Worm (Caenorhabditis elegans): ENCODE measurements around the gene oac-49.
"Not testable (repeated sequence)": the region's sequence is repeated elsewhere in the genome, so short reads cannot be mapped to it uniquely, and the experiment has no call there.

Gene oac-49

ce11 chrV:19217104-19217503 is 671 bp upstream of the oac-49 start, which contains the start of gene srr-2:
Gene srr-2, minus strand, starts transcription at chrV:19217176.
- TF ChIP-seq dao-5 (tag; optimal IDR thresholded peaks at IDR 0.05) (no peak), W03F9.2 (tag; optimal IDR thresholded peaks at IDR 0.05) (no peak), him-1 (tag; optimal IDR thresholded peaks at IDR 0.05) (no peak)

DNA sequence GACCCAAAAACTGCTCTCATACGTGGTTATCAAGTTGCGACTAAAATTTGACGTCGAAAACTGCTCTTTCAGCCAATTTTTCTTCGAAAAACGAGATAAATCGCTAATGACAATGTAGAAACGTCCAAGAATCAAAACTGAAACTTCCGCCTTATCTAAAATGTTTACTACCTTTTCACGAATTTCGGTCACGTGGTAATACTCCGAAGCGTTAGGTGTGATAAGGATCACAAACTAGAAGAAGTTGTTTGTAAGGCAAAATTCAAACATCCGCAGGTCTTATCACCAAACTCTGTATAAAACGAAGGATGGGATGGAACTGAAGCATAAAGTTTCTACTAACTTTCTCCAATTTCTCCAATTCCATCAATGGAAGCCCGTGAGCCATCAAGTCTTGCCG is 12.6 kb downstream of the oac-49 start, which contains the start of gene sqst-3:
Gene sqst-3, plus strand, starts transcription at position 370 of the 400 bp plus-strand sequence.
- TF ChIP-seq W03F9.2 (tag; optimal IDR thresholded peaks at IDR 0.05) (no peak), him-1 (tag; optimal IDR thresholded peaks at IDR 0.05) (no peak), dao-5 (tag; optimal IDR thresholded peaks at IDR 0.05) (no peak)

DNA sequence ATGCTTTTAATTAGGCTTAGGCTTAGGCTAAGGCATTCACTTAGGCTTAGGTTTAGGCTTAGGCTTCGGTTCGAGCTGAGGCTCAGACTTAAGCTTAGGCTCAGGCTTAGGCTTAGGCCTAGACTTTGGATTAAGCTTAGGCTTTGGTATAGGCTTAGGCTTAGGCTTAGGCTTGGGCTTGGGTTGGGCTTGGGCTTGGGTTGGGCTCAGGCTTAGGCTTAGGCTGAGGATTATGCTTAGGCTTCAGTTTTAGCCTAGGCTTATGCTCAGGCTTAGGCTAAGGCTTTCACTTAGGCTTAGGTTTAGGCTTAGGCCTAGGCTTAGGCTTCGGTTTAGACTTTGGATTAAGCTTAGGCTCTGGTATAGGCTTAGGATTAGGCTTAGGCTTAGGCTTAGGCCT is 13.4 kb downstream of the oac-49 start:
- TF ChIP-seq W03F9.2 (tag; optimal IDR thresholded peaks at IDR 0.05), result no peak
- no peak for TF ChIP-seq dao-5 (tag; optimal IDR thresholded peaks at IDR 0.05)
- no peak for TF ChIP-seq him-1 (tag; optimal IDR thresholded peaks at IDR 0.05)

DNA sequence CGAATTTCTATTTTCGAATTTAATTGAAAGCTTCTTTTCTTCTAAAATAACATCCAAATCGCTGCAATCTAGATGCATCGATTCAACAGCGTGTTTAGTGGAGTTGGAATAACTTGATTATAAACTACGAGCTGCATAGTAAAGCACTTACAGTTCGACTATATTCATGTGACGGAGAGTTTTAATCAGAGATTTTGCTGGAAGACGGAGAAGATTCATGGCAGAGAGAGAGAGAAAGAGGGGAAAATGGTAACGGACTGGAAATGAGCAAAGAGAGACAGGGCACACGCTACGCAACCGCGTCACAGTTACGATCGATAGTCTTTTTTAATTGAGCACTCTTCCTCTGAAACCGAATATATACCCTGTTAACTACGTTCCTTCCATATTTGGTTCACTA is 15.7 kb downstream of the oac-49 start, which contains the start of gene fbxb-116:
Gene fbxb-116, plus strand, starts transcription at position 301 of the 400 bp plus-strand sequence.
- TF ChIP-seq dao-5 (tag; optimal IDR thresholded peaks at IDR 0.05) (no peak), W03F9.2 (tag; optimal IDR thresholded peaks at IDR 0.05) (no peak), him-1 (tag; optimal IDR thresholded peaks at IDR 0.05) (no peak)

ce11 chrV:19237204-19237603 is 19.4 kb downstream of the oac-49 start, which contains the start of gene fbxb-2:
Gene fbxb-2, minus strand, starts transcription at chrV:19237304.
- TF ChIP-seq W03F9.2 (tag; optimal IDR thresholded peaks at IDR 0.05), result no peak
- no peak for TF ChIP-seq dao-5 (tag; optimal IDR thresholded peaks at IDR 0.05)
- no peak for TF ChIP-seq him-1 (tag; optimal IDR thresholded peaks at IDR 0.05)

DNA sequence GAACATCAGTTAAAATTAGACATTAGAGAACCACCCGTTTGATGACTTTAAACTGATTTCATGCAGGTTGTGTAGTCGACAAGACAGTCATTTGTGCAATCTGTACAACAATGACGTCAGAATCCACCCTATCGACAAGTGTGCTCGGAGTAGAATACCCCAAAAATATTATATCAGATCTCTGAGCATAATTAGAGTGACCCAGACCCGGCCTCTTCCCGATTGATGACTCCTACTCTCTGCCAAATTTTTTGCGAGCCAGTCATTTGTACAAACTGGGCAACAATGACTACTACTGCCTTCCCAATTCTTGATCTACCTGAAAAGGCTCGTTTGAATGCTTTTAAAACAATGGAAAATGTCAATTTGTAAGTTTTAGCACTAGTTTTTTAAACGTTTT is 22.4 kb downstream of the oac-49 start, which contains the start of the genes fbxb-115 and fbxb-1:
Gene fbxb-115, minus strand, starts transcription at position 101 of the 400 bp plus-strand sequence.
Gene fbxb-1, plus strand, starts transcription at position 226 of the 400 bp plus-strand sequence.
- TF ChIP-seq him-1 (tag; optimal IDR thresholded peaks at IDR 0.05) (no peak), W03F9.2 (tag; optimal IDR thresholded peaks at IDR 0.05) (no peak), dao-5 (tag; optimal IDR thresholded peaks at IDR 0.05) (no peak)

ce11 chrV:19250983-19251382 is 33.2 kb downstream of the oac-49 start, which contains the start of gene str-81:
Gene str-81, minus strand, starts transcription at chrV:19251083.
- TF ChIP-seq W03F9.2 (tag; optimal IDR thresholded peaks at IDR 0.05), result no peak
- TF ChIP-seq him-1 (tag; optimal IDR thresholded peaks at IDR 0.05), result no peak
- TF ChIP-seq dao-5 (tag; optimal IDR thresholded peaks at IDR 0.05), result no peak

DNA sequence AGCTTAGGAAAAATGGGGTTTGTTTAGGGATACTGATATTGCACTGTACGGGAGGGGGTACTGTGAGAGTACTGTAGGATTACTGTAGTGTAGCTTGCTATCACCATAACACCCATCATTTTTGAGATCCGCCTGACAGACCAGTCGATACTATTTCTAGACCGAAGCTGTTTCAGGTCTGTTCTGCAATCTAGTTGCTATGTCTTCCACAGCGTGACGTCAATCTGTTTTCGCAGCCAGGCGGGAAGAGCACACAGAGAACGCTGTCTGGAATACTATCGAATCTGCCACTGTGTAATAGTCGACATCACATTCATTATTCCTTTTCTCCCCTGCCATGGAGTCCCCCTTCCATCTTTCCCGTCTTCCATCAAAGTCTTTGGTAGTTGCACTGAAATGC is 34.1 kb downstream of the oac-49 start, which contains the start of gene F21D9.11:
Gene F21D9.11, plus strand, starts transcription at position 301 of the 400 bp plus-strand sequence.
- TF ChIP-seq dao-5 (tag; optimal IDR thresholded peaks at IDR 0.05), result no peak
- TF ChIP-seq him-1 (tag; optimal IDR thresholded peaks at IDR 0.05), result no peak
- no peak for TF ChIP-seq W03F9.2 (tag; optimal IDR thresholded peaks at IDR 0.05)

- no peak for TF ChIP-seq him-1 (tag; optimal IDR thresholded peaks at IDR 0.05)
Measured at ce11 chrV:19253520-19253919, 35.7 kb downstream of the oac-49 start, which contains the start of gene F21D9.4. Gene F21D9.4, plus strand, starts transcription at chrV:19253820.

DNA sequence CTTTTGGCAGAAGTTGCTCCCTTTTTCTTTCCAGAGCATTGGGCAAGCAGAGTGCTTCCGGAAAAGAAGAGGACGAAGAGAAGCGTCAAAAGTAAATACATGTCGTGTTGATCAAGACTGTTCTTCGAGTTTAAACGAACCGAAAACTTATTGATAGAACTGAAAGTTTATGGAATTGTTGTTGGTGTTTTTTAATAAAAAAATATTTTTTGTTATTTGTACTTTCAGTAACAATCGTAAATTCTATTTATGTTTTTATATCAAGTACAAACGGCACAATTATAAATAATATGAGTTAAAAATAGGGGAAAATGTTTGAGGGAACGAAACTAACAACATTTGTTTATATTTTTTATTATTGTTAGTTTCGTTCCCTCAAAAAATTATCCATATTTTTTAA is 39.9 kb downstream of the oac-49 start, which contains the start of gene F21D9.3:
Gene F21D9.3, minus strand, starts transcription at position 101 of the 400 bp plus-strand sequence.
- TF ChIP-seq him-1 (tag; optimal IDR thresholded peaks at IDR 0.05) (no peak), W03F9.2 (tag; optimal IDR thresholded peaks at IDR 0.05) (no peak), dao-5 (tag; optimal IDR thresholded peaks at IDR 0.05) (no peak)

DNA sequence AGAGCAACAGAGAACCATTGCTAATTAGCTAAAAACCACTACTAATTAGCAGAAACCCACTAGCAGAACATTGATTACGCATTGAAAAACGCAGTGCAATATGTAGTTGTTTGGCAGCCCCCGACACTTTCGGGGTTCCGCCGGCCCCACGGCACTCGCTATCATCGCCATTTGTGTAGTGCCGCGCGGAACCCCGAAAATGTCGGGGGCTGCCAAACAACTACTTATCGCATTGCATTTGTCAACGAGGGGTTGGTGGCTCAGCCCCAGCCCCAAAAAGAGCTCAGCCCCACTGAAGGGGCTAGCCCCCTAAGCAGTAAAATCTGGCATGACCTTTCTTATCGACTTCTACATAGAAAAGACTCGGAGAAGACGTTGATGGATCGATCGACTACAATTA is 41.6 kb downstream of the oac-49 start:
- TF ChIP-seq him-1 (tag; optimal IDR thresholded peaks at IDR 0.05) (no peak), W03F9.2 (tag; optimal IDR thresholded peaks at IDR 0.05) (no peak), dao-5 (tag; optimal IDR thresholded peaks at IDR 0.05) (no peak)

ce11 chrV:19260686-19261085 is 42.9 kb downstream of the oac-49 start:
- TF ChIP-seq him-1 (tag; optimal IDR thresholded peaks at IDR 0.05) (no peak), dao-5 (tag; optimal IDR thresholded peaks at IDR 0.05) (no peak), W03F9.2 (tag; optimal IDR thresholded peaks at IDR 0.05) (no peak)

DNA sequence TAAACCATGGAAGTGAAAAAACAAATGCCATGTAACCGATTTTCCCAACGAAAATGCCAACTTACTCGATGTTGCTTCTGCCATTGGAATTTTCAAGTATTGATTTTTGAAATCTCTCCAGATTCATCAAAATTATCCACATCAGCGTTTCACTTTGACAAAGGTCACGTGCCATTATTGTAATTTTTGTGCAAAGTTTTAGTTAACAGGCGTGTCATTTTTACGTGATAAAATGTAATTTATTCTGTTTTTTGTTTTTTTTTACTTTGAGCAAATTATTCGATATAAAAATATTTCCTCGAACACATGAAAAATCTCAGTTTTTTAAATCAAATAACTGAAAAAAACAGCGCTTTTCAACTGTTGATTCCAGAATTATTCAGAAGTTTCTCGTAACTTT is 44.6 kb downstream of the oac-49 start, which contains the start of gene F21D9.2:
Gene F21D9.2, minus strand, starts transcription at position 101 of the 400 bp plus-strand sequence.
- TF ChIP-seq him-1 (tag; optimal IDR thresholded peaks at IDR 0.05), result no peak
- TF ChIP-seq dao-5 (tag; optimal IDR thresholded peaks at IDR 0.05), result no peak
- no peak for TF ChIP-seq W03F9.2 (tag; optimal IDR thresholded peaks at IDR 0.05)

ce11 chrV:19264148-19264547 is 46.4 kb downstream of the oac-49 start, which contains the start of gene F21D9.1:
Gene F21D9.1, plus strand, starts transcription at chrV:19264448.
- TF ChIP-seq dao-5, W03F9.2, him-1 (tag; optimal IDR thresholded peaks at IDR 0.05): not testable (repeated sequence)
